Fruit fly (Drosophila melanogaster) whole organism, embryonic: Measurements from ENCODE around the gene Wdfy2.

Experiments used
- Atf6 ChIP-seq: fragments of 200-800 bp; sonication (Bioruptor generic); IDR thresholded peaks from 2 replicates; pipeline ENCODE4 v1.3.6; 2022; ENCODE audit warnings: missing biosample characterization, missing genetic modification characterization
- BEAF-32 ChIP-seq: fragments of 200-800 bp; sonication (Bioruptor generic); optimal IDR thresholded peaks from 3 replicates; lab custom pipeline; 2017; ENCODE audit warnings: missing biosample characterization, missing genetic modification characterization, mild to moderate bottlenecking, moderate library complexity, missing genetic modification reagents
- CG11085 ChIP-seq: fragments of 200-800 bp; sonication (Bioruptor generic); IDR thresholded peaks from 2 replicates; pipeline ENCODE4 v1.3.6; 2022; ENCODE audit warnings: missing biosample characterization, missing genetic modification characterization
- CG12104 ChIP-seq: fragments of 200-800 bp; sonication (Bioruptor generic); optimal IDR thresholded peaks from 3 replicates; lab custom pipeline; 2016; ENCODE audit warnings: missing biosample characterization, missing genetic modification characterization
- CG12391 ChIP-seq: fragments of 200-800 bp; sonication (Bioruptor generic); optimal IDR thresholded peaks from 3 replicates; lab custom pipeline; 2018; ENCODE audit warnings: missing biosample characterization, mild to moderate bottlenecking, missing genetic modification characterization, moderate library complexity
- CG12659 ChIP-seq: fragments of 200-800 bp; sonication (Bioruptor generic); optimal IDR thresholded peaks from 3 replicates; lab custom pipeline; 2017; ENCODE audit warnings: mild to moderate bottlenecking, missing biosample characterization, missing genetic modification reagents, missing genetic modification characterization
- CG12744 ChIP-seq: fragments of 200-800 bp; sonication (Bioruptor generic); optimal IDR thresholded peaks from 2 replicates; lab custom pipeline; 2016; ENCODE audit warnings: missing biosample characterization, missing genetic modification characterization
- CG17361 ChIP-seq: fragments of 200-800 bp; sonication (Bioruptor generic); IDR thresholded peaks from 3 replicates; pipeline ENCODE4 v1.3.6; 2022; ENCODE audit warnings: missing biosample characterization, missing genetic modification characterization
- CG17568 ChIP-seq: fragments of 200-800 bp; sonication (Bioruptor generic); optimal IDR thresholded peaks from 2 replicates; lab custom pipeline; 2018; ENCODE audit warnings: missing biosample characterization, mild to moderate bottlenecking, missing genetic modification characterization, moderate library complexity
- CG31224 ChIP-seq: fragments of 200-800 bp; sonication (Bioruptor generic); IDR thresholded peaks from 2 replicates; pipeline ENCODE4 v1.3.6; 2022; ENCODE audit warnings: missing biosample characterization, missing genetic modification characterization
- CG33213 ChIP-seq: fragments of 200-800 bp; sonication (Bioruptor generic); optimal IDR thresholded peaks from 3 replicates; lab custom pipeline; 2016; ENCODE audit warnings: missing biosample characterization, missing genetic modification characterization
- CG34376 ChIP-seq: fragments of 200-800 bp; sonication (Bioruptor generic); optimal IDR thresholded peaks from 2 replicates; lab custom pipeline; 2018; ENCODE audit warnings: missing biosample characterization, mild to moderate bottlenecking, missing genetic modification characterization
- CG3995 ChIP-seq: fragments of 200-800 bp; sonication (Bioruptor generic); optimal IDR thresholded peaks from 3 replicates; lab custom pipeline; 2016; ENCODE audit warnings: missing biosample characterization, missing genetic modification characterization
- CG43689 ChIP-seq: fragments of 200-800 bp; sonication (Bioruptor generic); IDR thresholded peaks from 2 replicates; pipeline ENCODE4 v1.3.6; 2022; ENCODE audit warnings: missing biosample characterization, missing genetic modification characterization
- CG4404 ChIP-seq: fragments of 200-800 bp; sonication (Bioruptor generic); IDR thresholded peaks from 2 replicates; pipeline ENCODE4 v1.3.6; 2022; ENCODE audit warnings: missing biosample characterization, missing genetic modification characterization
- CG5245 ChIP-seq: fragments of 200-800 bp; sonication (Bioruptor generic); optimal IDR thresholded peaks from 3 replicates; lab custom pipeline; 2016; ENCODE audit warnings: missing biosample characterization, missing genetic modification characterization
- CG6765 ChIP-seq: fragments of 200-800 bp; sonication (Bioruptor generic); optimal IDR thresholded peaks from 3 replicates; lab custom pipeline; 2017; ENCODE audit warnings: missing biosample characterization, mild to moderate bottlenecking, missing genetic modification characterization
- CG6791 ChIP-seq: fragments of 200-800 bp; sonication (Bioruptor generic); IDR thresholded peaks from 3 replicates; pipeline ENCODE4 v1.3.6; 2022; ENCODE audit warnings: missing biosample characterization, missing genetic modification characterization; ENCODE audit not compliant: partially characterized antibody
- CG7928 ChIP-seq: fragments of 200-800 bp; sonication (Bioruptor generic); optimal IDR thresholded peaks from 2 replicates; lab custom pipeline; 2017; ENCODE audit warnings: missing biosample characterization, mild to moderate bottlenecking, missing genetic modification characterization
- CG8281 ChIP-seq: fragments of 200-800 bp; sonication (Bioruptor generic); optimal IDR thresholded peaks from 2 replicates; lab custom pipeline; 2018; ENCODE audit warnings: missing biosample characterization, mild to moderate bottlenecking, missing genetic modification characterization, moderate library complexity
- CG9437 ChIP-seq: fragments of 200-800 bp; sonication (Bioruptor generic); optimal IDR thresholded peaks from 2 replicates; lab custom pipeline; 2018; ENCODE audit warnings: missing biosample characterization, mild to moderate bottlenecking, missing genetic modification characterization
- Dbx ChIP-seq: fragments of 200-800 bp; sonication (Bioruptor generic); IDR thresholded peaks from 3 replicates; pipeline ENCODE4 v1.3.6; 2022; ENCODE audit warnings: missing biosample characterization, missing genetic modification characterization
- Dp ChIP-seq: fragments of 200-800 bp; sonication (Bioruptor generic); optimal IDR thresholded peaks from 2 replicates; lab custom pipeline; 2018; ENCODE audit warnings: missing biosample characterization, mild to moderate bottlenecking, missing genetic modification characterization, moderate library complexity
- Eip74EF ChIP-seq, 2 experiments: fragments of 200-800 bp in 1 of 2; fragments of >200 bp in 1 of 2; sonication (Bioruptor generic) in 1 of 2; optimal IDR thresholded peaks; 2 replicates each; lab custom pipeline; 2017 to 2019; ENCODE audit warnings: missing biosample characterization in 2 of 2, missing genetic modification characterization in 2 of 2, mild to moderate bottlenecking in 1 of 2, moderate library complexity in 1 of 2
- Ets65A ChIP-seq: fragments of 200-800 bp; sonication (Bioruptor generic); peaks from one replicate; lab custom pipeline; 2016; ENCODE audit warnings: missing biosample characterization, missing genetic modification characterization
- Fer2 ChIP-seq: fragments of 200-800 bp; sonication (Bioruptor generic); optimal IDR thresholded peaks from 2 replicates; lab custom pipeline; 2018; ENCODE audit warnings: missing biosample characterization, mild to moderate bottlenecking, missing genetic modification characterization, moderate library complexity
- HLH4C ChIP-seq: fragments of 200-800 bp; sonication (Bioruptor generic); IDR thresholded peaks from 3 replicates; pipeline ENCODE4 v1.3.6; 2022; ENCODE audit warnings: missing biosample characterization, missing genetic modification characterization; ENCODE audit not compliant: partially characterized antibody
- Hey ChIP-seq: fragments of 200-800 bp; sonication (Bioruptor generic); optimal IDR thresholded peaks from 3 replicates; lab custom pipeline; 2018; ENCODE audit warnings: missing biosample characterization, mild to moderate bottlenecking, missing genetic modification characterization
- Hr3 ChIP-seq: fragments of 200-800 bp; sonication (Bioruptor generic); optimal IDR thresholded peaks from 3 replicates; lab custom pipeline; 2016; ENCODE audit warnings: missing biosample characterization, missing genetic modification characterization
- Hr51 ChIP-seq, 2 experiments: fragments of 200-800 bp; sonication (Bioruptor generic); optimal IDR thresholded peaks; 2 replicates in 1 of 2; 3 replicates in 1 of 2; lab custom pipeline; 2016 to 2018; ENCODE audit warnings: missing biosample characterization in 2 of 2, missing genetic modification characterization in 2 of 2, mild to moderate bottlenecking in 1 of 2, moderate library complexity in 1 of 2
- Lim3 ChIP-seq: fragments of 200-800 bp; sonication (Bioruptor generic); IDR thresholded peaks from 2 replicates; pipeline ENCODE4 v1.3.6; 2022; ENCODE audit warnings: missing biosample characterization, missing genetic modification characterization
- MESR4 ChIP-seq: fragments of 200-800 bp; sonication (Bioruptor generic); optimal IDR thresholded peaks from 2 replicates; lab custom pipeline; 2018; ENCODE audit warnings: missing biosample characterization, mild to moderate bottlenecking, missing genetic modification characterization, moderate library complexity
- NK7.1 ChIP-seq: fragments of 200-800 bp; sonication (Bioruptor generic); optimal IDR thresholded peaks from 3 replicates; lab custom pipeline; 2016; ENCODE audit warnings: missing biosample characterization, missing genetic modification characterization
- Scr ChIP-seq: fragments of 200-800 bp; sonication (Bioruptor generic); IDR thresholded peaks from 2 replicates; pipeline ENCODE4 v1.3.6; 2022; ENCODE audit warnings: missing biosample characterization, missing genetic modification characterization; ENCODE audit not compliant: partially characterized antibody
- Xbp1 ChIP-seq: fragments of 200-800 bp; sonication (Bioruptor generic); optimal IDR thresholded peaks from 3 replicates; lab custom pipeline; 2016; ENCODE audit warnings: missing biosample characterization, mild to moderate bottlenecking, missing genetic modification characterization
- ap ChIP-seq: fragments of 200-800 bp; sonication (Bioruptor generic); IDR thresholded peaks from 2 replicates; pipeline ENCODE4 v1.3.6; 2022; ENCODE audit warnings: missing biosample characterization, missing genetic modification characterization
- ash1 ChIP-seq: fragments of 200-800 bp; sonication (Bioruptor generic); optimal IDR thresholded peaks from 2 replicates; lab custom pipeline; 2018; ENCODE audit warnings: missing biosample characterization, mild to moderate bottlenecking, missing genetic modification characterization
- ems ChIP-seq: fragments of 200-800 bp; sonication (Bioruptor generic); optimal IDR thresholded peaks from 3 replicates; lab custom pipeline; 2016; ENCODE audit warnings: missing biosample characterization, missing genetic modification characterization
- exex ChIP-seq: fragments of 200-800 bp; sonication (Bioruptor generic); optimal IDR thresholded peaks from 4 replicates; lab custom pipeline; 2018; ENCODE audit warnings: missing biosample characterization, mild to moderate bottlenecking, missing genetic modification characterization, moderate library complexity
- hkb ChIP-seq, 2 experiments: fragments of 200-800 bp in 1 of 2; fragments of >200 bp in 1 of 2; sonication (Bioruptor generic) in 1 of 2; IDR thresholded peaks in 1 of 2; optimal IDR thresholded peaks in 1 of 2; 2 replicates each; pipeline versions ENCODE4 v1.3.6 to Lab custom; 2017 to 2022; ENCODE audit warnings: missing biosample characterization in 1 of 2, missing genetic modification characterization in 1 of 2
- jigr1 ChIP-seq: fragments of 200-800 bp; sonication (Bioruptor generic); IDR thresholded peaks from 3 replicates; pipeline ENCODE4 v1.3.6; 2022; ENCODE audit warnings: missing biosample characterization, missing genetic modification characterization
- kni ChIP-seq: fragments of 200-800 bp; sonication (Bioruptor generic); optimal IDR thresholded peaks from 3 replicates; lab custom pipeline; 2017; ENCODE audit warnings: mild to moderate bottlenecking, missing biosample characterization, missing genetic modification reagents, missing genetic modification characterization
- luna ChIP-seq: fragments of 200-800 bp; sonication (Bioruptor generic); optimal IDR thresholded peaks from 2 replicates; lab custom pipeline; 2016; ENCODE audit warnings: missing biosample characterization, missing genetic modification characterization
- phol ChIP-seq: fragments of 200-800 bp; sonication (Bioruptor generic); optimal IDR thresholded peaks from 3 replicates; lab custom pipeline; 2018; ENCODE audit warnings: missing biosample characterization, mild to moderate bottlenecking, missing genetic modification characterization, moderate library complexity
- pros ChIP-seq: fragments of 200-800 bp; sonication (Bioruptor generic); optimal IDR thresholded peaks from 3 replicates; lab custom pipeline; 2019; ENCODE audit warnings: missing biosample characterization, mild to moderate bottlenecking, missing genetic modification characterization, moderate library complexity
- sna ChIP-seq: fragments of 200-800 bp; sonication (Bioruptor generic); IDR thresholded peaks from 2 replicates; pipeline ENCODE4 v1.3.6; 2022; ENCODE audit warnings: missing biosample characterization, missing genetic modification characterization; ENCODE audit not compliant: partially characterized antibody
- so ChIP-seq: fragments of 200-800 bp; sonication (Bioruptor generic); IDR thresholded peaks from 3 replicates; pipeline ENCODE4 v1.3.6; 2022; ENCODE audit warnings: missing biosample characterization, missing genetic modification characterization
- vfl ChIP-seq: fragments of 200-800 bp; sonication (Bioruptor generic); optimal IDR thresholded peaks from 2 replicates; lab custom pipeline; 2016; ENCODE audit warnings: missing biosample characterization, missing genetic modification characterization

Wdfy2 gene

DNA sequence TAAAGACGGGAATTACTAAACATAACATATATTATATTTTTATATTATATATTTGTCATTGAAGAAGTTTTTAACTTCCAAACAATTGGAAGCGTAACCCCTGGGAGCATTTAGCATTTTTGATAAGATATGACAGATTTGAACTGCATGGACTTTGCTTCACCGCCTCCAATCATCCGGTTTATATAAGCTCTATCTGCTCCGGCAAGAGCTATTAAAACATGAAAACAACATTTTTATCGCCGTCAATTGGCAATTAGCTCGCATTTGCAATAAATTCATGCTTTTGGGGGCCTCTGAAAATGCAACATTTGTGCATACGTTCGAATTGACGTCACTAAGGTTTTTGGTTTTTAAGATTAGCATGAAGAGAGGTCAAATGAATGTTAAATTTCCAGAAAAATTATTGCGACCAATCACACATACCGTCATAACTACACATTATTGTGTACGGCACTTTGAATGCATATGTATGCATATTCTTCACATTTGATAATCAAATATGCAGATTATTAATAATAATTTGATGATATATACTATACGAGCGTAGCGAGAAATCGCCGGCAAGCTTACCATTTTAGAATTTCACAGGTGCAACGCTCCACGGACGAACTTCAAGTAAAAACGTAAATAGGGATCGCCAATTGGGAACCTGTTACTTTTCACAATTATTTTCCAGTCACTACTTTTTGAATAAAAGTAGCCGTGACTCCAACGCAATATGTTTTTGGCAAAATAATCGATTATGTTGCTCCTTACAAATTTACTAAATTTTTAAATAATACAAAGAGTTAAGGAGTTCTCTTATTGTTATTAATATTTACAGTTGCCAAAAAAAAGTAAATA lies 27.2 kb upstream of the Wdfy2 start, which contains the start of gene Mdh1 (continued):
- no peak for TF ChIP-seq CG7928 (GFP tag; lab: Kevin White, UChicago)
- TF ChIP-seq MESR4, result peak; percentile 70
- TF ChIP-seq phol, result peak; percentile 25
- TF ChIP-seq Hr3 (GFP tag; lab: Kevin White, UChicago), result no peak
- no peak for TF ChIP-seq kni (GFP tag; lab: Kevin White, UChicago)
- no peak for TF ChIP-seq CG33213 (GFP tag; lab: Kevin White, UChicago)
- no peak for TF ChIP-seq CG11085 (GFP tag; lab: Robert Waterston, UW)
- no peak for TF ChIP-seq CG17568
- peak; percentile 63 for TF ChIP-seq CG9437 (GFP tag; lab: Kevin White, UChicago)
- no peak for TF ChIP-seq CG43689 (GFP tag; lab: Robert Waterston, UW)
- TF ChIP-seq HLH4C (GFP tag; lab: Robert Waterston, UW), result no peak
- no peak for TF ChIP-seq Ets65A
- TF ChIP-seq CG6765 (GFP tag; lab: Kevin White, UChicago), result no peak
- no peak for TF ChIP-seq CG12659
- no peak for TF ChIP-seq CG5245 (GFP tag; lab: Kevin White, UChicago)
- no peak for TF ChIP-seq Hey
- 0 out of 2 replicates have a peak, but pooled peaks have one; percentile 35 for TF ChIP-seq Scr (GFP tag; lab: Robert Waterston, UW)
- no peak for TF ChIP-seq ap
- TF ChIP-seq CG3995 (GFP tag; lab: Kevin White, UChicago), result peak; percentile 99
- peak; percentile 19 for TF ChIP-seq exex (tag; lab: Kevin White, UChicago)
- no peak for TF ChIP-seq jigr1 (GFP tag; lab: Robert Waterston, UW)
- no peak for TF ChIP-seq ash1 (GFP tag; lab: Kevin White, UChicago)
- TF ChIP-seq ems (GFP tag; lab: Kevin White, UChicago), result no peak
- TF ChIP-seq CG4404 (GFP tag; lab: Robert Waterston, UW), result no peak
- peak; percentile 1 for TF ChIP-seq Dp
- TF ChIP-seq so (GFP tag; lab: Robert Waterston, UW), result no peak
- TF ChIP-seq CG12391 (tag; lab: Kevin White, UChicago), result peak; percentile 40
- TF ChIP-seq pros, result no peak
- no peak for TF ChIP-seq CG31224
- no peak for TF ChIP-seq hkb (optimal IDR thresholded peaks at IDR 0.05; lab: Kevin White, UChicago)
- no peak for TF ChIP-seq hkb (GFP tag; IDR thresholded peaks at IDR 0.05; lab: Robert Waterston, UW)
- TF ChIP-seq Xbp1 (GFP tag; lab: Kevin White, UChicago), result no peak
- no peak for TF ChIP-seq NK7.1 (GFP tag; lab: Kevin White, UChicago)
- no peak for TF ChIP-seq Atf6
- TF ChIP-seq CG8281, result no peak
- TF ChIP-seq Eip74EF (GFP tag; optimal IDR thresholded peaks at IDR 0.05; lab: Kevin White, UChicago), result no peak
- no peak for TF ChIP-seq CG12104
- TF ChIP-seq Lim3, result no peak
- no peak for TF ChIP-seq Fer2 (tag; lab: Kevin White, UChicago)
- peak; percentile 37 for TF ChIP-seq CG34376 (GFP tag; lab: Kevin White, UChicago)
- no peak for TF ChIP-seq CG12744
- TF ChIP-seq vfl (GFP tag; lab: Kevin White, UChicago), result no peak
- TF ChIP-seq Hr51 (GFP tag; optimal IDR thresholded peaks at IDR 0.05; lab: Kevin White, UChicago), result no peak
- no peak for TF ChIP-seq CG17361
- no peak for TF ChIP-seq sna
- no peak for TF ChIP-seq CG6791 (GFP tag; lab: Robert Waterston, UW)
- TF ChIP-seq BEAF-32 (GFP tag; lab: Kevin White, UChicago), result no peak
- no peak for TF ChIP-seq luna (GFP tag; lab: Kevin White, UChicago)
- no peak for TF ChIP-seq Dbx (GFP tag; lab: Robert Waterston, UW)
